Worm (Caenorhabditis elegans): ENCODE measurements around the gene gad-3.

The gad-3 gene

DNA sequence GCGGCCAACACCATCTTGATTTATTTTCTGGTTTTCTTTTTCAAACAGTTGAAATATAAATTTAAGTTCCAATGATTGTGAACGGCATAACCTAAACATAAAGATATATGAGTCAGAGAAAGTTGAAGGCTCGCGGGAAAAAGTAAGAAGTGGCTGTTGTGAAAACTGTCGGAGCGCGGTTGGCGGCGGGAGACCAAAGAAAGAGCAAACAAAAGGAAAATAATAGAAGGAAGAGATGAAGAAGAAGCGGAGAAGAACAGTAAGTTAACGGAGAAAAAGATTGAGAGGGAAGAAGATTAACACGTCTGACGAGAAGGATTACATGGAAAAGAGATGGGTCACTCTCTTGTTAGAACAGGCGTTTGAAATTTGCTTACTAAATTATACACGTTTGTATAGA is 34.6 kb upstream of the gad-3 start, which contains the start of gene inx-10:
inx-10 (minus strand) TSS at position 101 of the 400 bp plus-strand sequence.
- no peak for TF ChIP-seq nhr-90 (tag; optimal IDR thresholded peaks at IDR 0.05; ENCODE audit: poor library complexity)
- TF ChIP-seq tbx-2 (tag; optimal IDR thresholded peaks at IDR 0.05) = no peak
- no peak for TF ChIP-seq sox-4 (tag; optimal IDR thresholded peaks at IDR 0.05)
- no peak for TF ChIP-seq C16A3.4 (tag; optimal IDR thresholded peaks at IDR 0.05)
- no peak for TF ChIP-seq ceh-63 (GFP tag; optimal IDR thresholded peaks at IDR 0.05)
- TF ChIP-seq unc-30 (tag; optimal IDR thresholded peaks at IDR 0.05) = no peak
- TF ChIP-seq hlh-4 (tag; optimal IDR thresholded peaks at IDR 0.05) = no peak
- TF ChIP-seq mep-1 (tag; optimal IDR thresholded peaks at IDR 0.05) = no peak

DNA sequence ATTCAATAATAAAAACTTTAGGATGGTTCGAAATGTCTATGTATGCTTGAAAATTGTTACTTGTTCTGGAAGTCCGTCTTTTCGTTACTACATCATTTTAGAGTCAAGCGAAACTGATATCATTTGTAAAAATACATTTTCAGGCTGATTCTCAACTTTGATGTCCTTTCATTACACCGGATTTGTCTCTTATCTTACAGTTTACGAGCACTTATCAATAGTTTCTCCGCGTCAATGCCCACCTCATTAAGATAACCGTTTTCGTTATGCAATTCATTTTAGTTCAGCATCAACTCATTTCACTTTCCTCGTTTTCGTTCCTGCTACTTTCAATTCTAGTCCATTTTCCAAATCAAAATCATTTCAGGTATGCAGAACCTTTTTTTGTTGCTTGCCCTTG is 29.9 kb upstream of the gad-3 start, which contains the start of gene asp-2:
asp-2 (plus strand) TSS at position 368 of the 400 bp plus-strand sequence.
- TF ChIP-seq lin-14 (GFP tag; optimal IDR thresholded peaks at IDR 0.05) = no peak
- no peak for TF ChIP-seq dsc-1 (tag; optimal IDR thresholded peaks at IDR 0.05)
- no peak for TF ChIP-seq mep-1 (tag; optimal IDR thresholded peaks at IDR 0.05)
- peak; percentile 83 for TF ChIP-seq elt-2 (tag; optimal IDR thresholded peaks at IDR 0.05)
- TF ChIP-seq aha-1 (tag; optimal IDR thresholded peaks at IDR 0.05) = no peak
- no peak for TF ChIP-seq ceh-82 (tag; optimal IDR thresholded peaks at IDR 0.05)
- TF ChIP-seq unc-62 (GFP tag; optimal IDR thresholded peaks at IDR 0.05) = no peak
- no peak for TF ChIP-seq efl-1 (optimal IDR thresholded peaks at IDR 0.05)
- TF ChIP-seq efl-1 (GFP tag; optimal IDR thresholded peaks at IDR 0.05 in 1 of 2) = peak in 1 of 2 experiments; percentile 49
- no peak for TF ChIP-seq mef-2 (tag; optimal IDR thresholded peaks at IDR 0.05)
- no peak for TF ChIP-seq grh-1 (GFP tag; IDR thresholded peaks at IDR 0.05)
- TF ChIP-seq isw-1 (GFP tag; IDR thresholded peaks at IDR 0.05) = no peak
- TF ChIP-seq lin-35 (GFP tag; optimal IDR thresholded peaks at IDR 0.05) = peak in 1 of 2 experiments; percentile 10
- TF ChIP-seq lir-3 (tag; optimal IDR thresholded peaks at IDR 0.05; ENCODE audit: poor library complexity) = no peak
- no peak for TF ChIP-seq pqm-1 (tag; optimal IDR thresholded peaks at IDR 0.05)
- TF ChIP-seq efl-3 (GFP tag; optimal IDR thresholded peaks at IDR 0.05) = no peak
- no peak for TF ChIP-seq unc-130 (tag; optimal IDR thresholded peaks at IDR 0.05)

DNA sequence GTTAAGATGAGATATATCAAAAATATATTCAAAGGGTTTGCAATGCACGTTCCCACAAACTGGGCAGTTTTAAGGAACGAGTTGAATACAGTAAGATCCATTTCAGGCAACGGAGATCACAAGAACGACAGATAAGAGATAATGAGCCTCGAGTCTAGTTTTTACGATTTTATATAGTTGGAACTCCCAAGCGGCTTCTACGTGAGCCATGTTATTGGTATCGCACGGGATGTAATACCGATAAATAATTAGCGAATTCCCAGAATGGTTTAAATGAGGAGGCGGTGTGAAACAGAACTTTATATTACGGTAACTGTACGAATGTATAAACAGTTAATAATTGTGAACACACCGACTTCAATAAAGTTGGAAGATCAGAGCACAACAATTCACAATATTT is 26.1 kb upstream of the gad-3 start, which contains the start of gene str-177:
str-177 (minus strand) TSS at position 101 of the 400 bp plus-strand sequence.
- no peak for TF ChIP-seq blmp-1 (tag; optimal IDR thresholded peaks at IDR 0.05)
- TF ChIP-seq fkh-8 (tag; optimal IDR thresholded peaks at IDR 0.05) = no peak
- TF ChIP-seq unc-130 (tag; optimal IDR thresholded peaks at IDR 0.05) = no peak
- TF ChIP-seq nhr-12 (tag; optimal IDR thresholded peaks at IDR 0.05) = no peak
- TF ChIP-seq nhr-19 (GFP tag; conservative IDR thresholded peaks at IDR 0.05) = no peak
- TF ChIP-seq Y116A8C.19 (tag; optimal IDR thresholded peaks at IDR 0.05; ENCODE audit: borderline replicate concordance) = no peak
- no peak for TF ChIP-seq lin-39 (tag; optimal IDR thresholded peaks at IDR 0.05)
- no peak for TF ChIP-seq zag-1 (tag; optimal IDR thresholded peaks at IDR 0.05)
- TF ChIP-seq nhr-11 (tag; optimal IDR thresholded peaks at IDR 0.05) = no peak

DNA sequence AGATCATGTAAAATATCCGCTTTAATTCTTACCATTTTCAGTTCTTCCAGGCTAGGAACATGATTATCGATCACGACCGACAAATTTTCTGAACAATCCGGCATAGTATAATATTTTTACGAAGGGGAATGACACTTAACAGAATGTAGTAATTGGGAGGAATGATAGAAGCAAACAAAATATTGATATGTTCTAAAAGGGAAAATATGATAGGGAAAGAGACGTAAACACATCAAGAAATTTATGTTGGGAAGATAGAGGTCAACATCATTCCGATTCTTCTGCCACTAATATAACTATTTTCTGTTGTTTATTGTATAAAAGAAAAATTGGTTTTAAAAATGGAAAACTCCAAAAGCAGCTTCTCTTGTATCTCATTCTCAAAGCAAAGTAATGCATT is 24.3 kb upstream of the gad-3 start, which contains the start of gene C24B5.4:
C24B5.4 (minus strand) TSS at position 206 of the 400 bp plus-strand sequence.
- peak; percentile 41 for TF ChIP-seq blmp-1 (tag; optimal IDR thresholded peaks at IDR 0.05)
- TF ChIP-seq fkh-8 (tag; optimal IDR thresholded peaks at IDR 0.05) = no peak

DNA sequence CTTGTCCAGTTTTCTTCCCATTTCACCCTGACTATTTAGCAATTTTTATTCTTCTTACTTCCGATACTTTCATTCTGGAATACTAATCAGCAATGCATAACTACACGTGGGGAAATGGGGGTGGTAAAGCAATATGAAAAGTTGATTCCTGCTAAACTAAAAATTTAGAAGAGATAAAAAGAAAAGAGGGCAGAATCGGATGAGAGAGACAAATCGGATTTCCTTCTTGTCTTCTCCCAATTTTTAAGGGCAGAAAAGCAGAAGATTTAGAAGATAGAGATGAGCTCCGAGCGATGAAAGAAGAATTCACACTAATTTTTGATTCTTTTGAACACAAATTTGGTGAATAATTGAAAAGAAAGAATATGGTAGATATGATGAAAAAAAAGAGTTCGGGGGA is 21.2 kb upstream of the gad-3 start:
- TF ChIP-seq lin-14 (GFP tag; optimal IDR thresholded peaks at IDR 0.05) = peak; percentile 74
- peak in 1 of 3 experiments; percentile 22 for TF ChIP-seq ceh-82 (tag; optimal IDR thresholded peaks at IDR 0.05)
- TF ChIP-seq fos-1 (tag; optimal IDR thresholded peaks at IDR 0.05) = no peak
- TF ChIP-seq egl-13 (tag; optimal IDR thresholded peaks at IDR 0.05) = peak; percentile 27
- peak; percentile 1 for TF ChIP-seq fkh-8 (tag; optimal IDR thresholded peaks at IDR 0.05)
- no peak for TF ChIP-seq alr-1 (tag; optimal IDR thresholded peaks at IDR 0.05; ENCODE audit: borderline replicate concordance)
- no peak for TF ChIP-seq efl-1 (optimal IDR thresholded peaks at IDR 0.05)
- TF ChIP-seq efl-1 (GFP tag; optimal IDR thresholded peaks at IDR 0.05 in 1 of 2) = peak in 1 of 2 experiments; percentile 17
- no peak for TF ChIP-seq pqm-1 (tag; optimal IDR thresholded peaks at IDR 0.05)
- TF ChIP-seq fkh-10 (GFP tag; optimal IDR thresholded peaks at IDR 0.05) = peak; percentile 53
- peak; percentile 25 for TF ChIP-seq dsc-1 (tag; optimal IDR thresholded peaks at IDR 0.05)
- TF ChIP-seq nhr-47 (tag; optimal IDR thresholded peaks at IDR 0.05) = peak; percentile 22

Measured in whole organism, L1 larva.